Worm (Caenorhabditis elegans) whole organism, mixed stage, embryonic: ENCODE results near the gene sqt-1.

Experiments used
- blmp-1 ChIP-seq: fragments of 150-350 bp; optimal IDR thresholded peaks from 2 replicates; lab custom pipeline; 2014; ENCODE audit warnings: missing biosample characterization, missing genetic modification characterization
- ces-1 ChIP-seq: fragments of 150-350 bp; optimal IDR thresholded peaks from 2 replicates; lab custom pipeline; 2014; ENCODE audit warnings: missing biosample characterization, missing genetic modification reagents, missing genetic modification characterization
- hlh-1 ChIP-seq: fragments of 150-350 bp; optimal IDR thresholded peaks from 2 replicates; lab custom pipeline; 2014; ENCODE audit warnings: missing biosample characterization, missing genetic modification reagents, missing genetic modification characterization
- lsy-2 ChIP-seq: fragments of 150-350 bp; optimal IDR thresholded peaks from 2 replicates; lab custom pipeline; 2014; ENCODE audit warnings: missing biosample characterization, missing genetic modification characterization
- mls-2 ChIP-seq: sonication (generic microtip); optimal IDR thresholded peaks from 2 replicates; lab custom pipeline; 2016; ENCODE audit warnings: mild to moderate bottlenecking, missing genetic modification characterization, moderate library complexity, missing compliant biosample characterization
- nhr-12 ChIP-seq: fragments of 150-350 bp; optimal IDR thresholded peaks from 2 replicates; lab custom pipeline; 2014; ENCODE audit warnings: missing biosample characterization, missing genetic modification characterization
- pha-4 ChIP-seq: fragments of 150-350 bp; optimal IDR thresholded peaks from 2 replicates; lab custom pipeline; 2018; ENCODE audit warnings: missing biosample characterization, missing genetic modification reagents, missing genetic modification characterization
- unc-62 ChIP-seq: fragments of 150-350 bp; optimal IDR thresholded peaks from 2 replicates; lab custom pipeline; 2014; ENCODE audit warnings: missing biosample characterization, missing genetic modification reagents, missing genetic modification characterization

ce11 chrII:11288148-11288547 is 49.5 kb downstream of the sqt-1 start:
- TF ChIP-seq lsy-2 (tag; lab: Kevin White, UChicago), result no peak
- TF ChIP-seq nhr-12 (tag; lab: Kevin White, UChicago), result no peak
- TF ChIP-seq ces-1 (GFP tag; lab: Kevin White, UChicago), result no peak
- no peak for TF ChIP-seq pha-4 (tag; lab: Kevin White, UChicago)
- peak; percentile 52 for TF ChIP-seq hlh-1
- TF ChIP-seq unc-62, result peak; percentile 64
- no peak for TF ChIP-seq mls-2 (tag; lab: Kevin White, UChicago)
- TF ChIP-seq blmp-1 (tag; lab: Kevin White, UChicago), result no peak
